Worm (Caenorhabditis elegans) whole organism, late embryonic: ENCODE results near the gene pho-6.

Experiments
- C38D4.7 ChIP-seq: fragments of 200-800 bp; sonication (Bioruptor generic); optimal IDR thresholded peaks from 2 replicates; lab custom pipeline; 2018; ENCODE audit warnings: mild to moderate bottlenecking, missing genetic modification characterization, moderate library complexity, missing compliant biosample characterization
- K09A11.1 ChIP-seq: sonication (generic microtip); optimal IDR thresholded peaks from 2 replicates; lab custom pipeline; 2017; ENCODE audit warnings: antibody characterized with exemption, mild to moderate bottlenecking, missing genetic modification characterization, missing compliant biosample characterization; ENCODE audit not compliant: insufficient read depth
- Y22D7AL.16 ChIP-seq: sonication (generic microtip); optimal IDR thresholded peaks from 2 replicates; lab custom pipeline; 2016; ENCODE audit warnings: missing genetic modification characterization, missing compliant biosample characterization
- ama-1 ChIP-seq: fragments of 150-350 bp; optimal IDR thresholded peaks from 2 replicates; lab custom pipeline; 2014
- eyg-1 ChIP-seq: sonication (generic microtip); optimal IDR thresholded peaks from 2 replicates; lab custom pipeline; 2016; ENCODE audit warnings: missing genotype, missing genetic modification characterization, missing compliant biosample characterization
- gmeb-2 ChIP-seq: sonication (generic microtip); optimal IDR thresholded peaks from 2 replicates; lab custom pipeline; 2016; ENCODE audit warnings: missing genetic modification characterization, inconsistent platforms, missing compliant biosample characterization
- pha-2 ChIP-seq: sonication (generic microtip); optimal IDR thresholded peaks from 2 replicates; lab custom pipeline; 2017; ENCODE audit warnings: mild to moderate bottlenecking, missing genetic modification characterization, missing compliant biosample characterization
- sdc-2 ChIP-seq: sonication (generic microtip); optimal IDR thresholded peaks from 2 replicates; lab custom pipeline; 2016; ENCODE audit warnings: missing genotype, missing genetic modification characterization, missing compliant biosample characterization
- unc-3 ChIP-seq, 2 experiments: fragments of 200-800 bp in 1 of 2; sonication (Bioruptor generic) in 1 of 2; sonication (generic microtip) in 1 of 2; conservative IDR thresholded peaks in 1 of 2; optimal IDR thresholded peaks in 1 of 2; 2 replicates each; pipeline versions ENCODE4 v1.3.6 to Lab custom; 2016 to 2022; ENCODE audit warnings: missing compliant biosample characterization in 2 of 2, missing genetic modification characterization in 2 of 2, missing genetic modification reagents in 1 of 2
- unc-86 ChIP-seq: sonication (generic microtip); optimal IDR thresholded peaks from 2 replicates; lab custom pipeline; 2016; ENCODE audit warnings: missing genetic modification characterization, missing compliant biosample characterization

ce11 chrV:8404339-8404738 lies 10.1 kb upstream of the pho-6 start:
- no peak for TF ChIP-seq ama-1 (lab: Kevin White, UChicago)
- no peak for TF ChIP-seq unc-86 (tag; lab: Kevin White, UChicago)
- TF ChIP-seq eyg-1 (tag; lab: Kevin White, UChicago), result no peak
- no peak for TF ChIP-seq K09A11.1 (tag; lab: Kevin White, UChicago)
- TF ChIP-seq gmeb-2 (tag; lab: Kevin White, UChicago), result no peak
- no peak for TF ChIP-seq sdc-2 (tag; lab: Kevin White, UChicago)
- TF ChIP-seq unc-3 (GFP tag; conservative IDR thresholded peaks at IDR 0.05; lab: Robert Waterston, UW), result no peak
- no peak for TF ChIP-seq unc-3 (tag; optimal IDR thresholded peaks at IDR 0.05; lab: Kevin White, UChicago)
- TF ChIP-seq C38D4.7 (GFP tag; lab: Kevin White, UChicago), result no peak
- TF ChIP-seq Y22D7AL.16 (tag; lab: Kevin White, UChicago), result no peak
- no peak for TF ChIP-seq pha-2
